Fruit fly (Drosophila melanogaster): ENCODE measurements around the gene CCT2.

The CCT2 gene

DNA sequence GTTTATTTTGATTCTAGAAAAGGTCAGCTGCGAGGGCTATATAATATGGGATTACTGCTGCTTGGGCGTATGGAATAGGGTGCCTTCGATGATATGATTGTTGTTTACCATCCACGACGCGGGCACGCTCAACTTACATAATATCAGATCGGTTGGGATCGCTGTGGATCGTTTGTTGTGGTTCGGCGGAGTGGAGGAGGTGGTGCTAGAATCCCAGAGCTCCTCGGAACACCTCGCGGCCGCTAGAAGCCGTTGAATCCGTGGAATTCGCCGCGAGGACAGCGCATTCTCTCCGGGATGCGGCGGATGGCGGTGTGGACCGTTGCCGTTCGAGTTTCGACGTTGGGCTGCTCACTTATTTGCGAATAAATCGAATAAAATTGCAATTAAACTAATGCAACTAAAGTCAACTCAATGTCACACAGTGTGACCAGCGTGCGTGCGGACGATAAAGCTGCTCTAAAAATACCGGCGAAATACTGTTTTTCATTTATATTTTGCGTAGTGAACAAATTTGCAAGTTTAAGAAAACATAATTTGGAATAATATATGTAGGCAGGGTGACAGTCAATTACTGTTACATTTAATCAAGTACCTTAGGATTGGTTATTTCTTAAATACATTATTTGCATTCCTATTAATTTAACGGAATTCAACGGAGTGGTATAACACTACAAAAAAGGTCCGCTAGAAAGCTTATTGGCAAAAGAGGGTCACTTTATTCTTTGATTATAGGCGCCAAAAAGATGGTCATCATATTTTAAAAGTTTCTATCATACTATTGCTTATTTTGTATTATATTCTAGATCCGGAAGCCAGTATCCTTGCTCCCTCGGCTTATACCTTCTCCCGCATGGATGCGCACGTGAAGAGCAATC is 14.2 kb downstream of the CCT2 start, which contains the start of gene CG7766:
CG7766 (minus strand) TSS at position 432 of the 878 bp plus-strand sequence.
- TF ChIP-seq vri (GFP tag; optimal IDR thresholded peaks at IDR 0.05) (peak; percentile 87), svp (GFP tag) (peak; percentile 93), eg (GFP tag; IDR thresholded peaks at IDR 0.05) (no peak), lz (GFP tag; optimal IDR thresholded peaks at IDR 0.05) (no peak)

DNA sequence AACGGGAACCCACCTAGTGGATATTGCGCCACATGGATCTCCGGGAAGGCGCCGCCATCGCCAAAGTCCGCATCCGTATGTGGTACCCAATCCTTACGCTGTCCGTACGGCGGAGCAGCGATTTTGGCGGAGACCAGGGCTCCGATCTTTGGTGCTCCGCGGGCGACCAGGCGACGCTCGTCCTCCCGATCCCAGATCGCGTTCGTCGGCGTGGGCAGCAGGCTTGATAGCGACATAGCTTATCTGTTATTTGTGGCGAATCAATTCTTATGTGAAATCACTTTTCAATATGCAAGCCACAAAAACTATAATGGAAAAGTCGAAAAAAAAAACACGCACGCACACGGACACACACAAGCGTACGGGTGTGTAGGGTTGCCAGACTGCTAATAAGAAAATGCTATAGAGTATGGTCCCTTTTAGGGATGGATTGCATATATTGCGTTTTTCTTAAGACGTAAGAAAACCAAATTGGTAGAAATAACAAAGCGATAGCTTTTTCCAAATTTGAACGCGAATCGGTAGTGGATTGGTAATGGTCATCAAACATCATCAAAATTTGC is 17.0 kb downstream of the CCT2 start, which contains the start of gene Bx42:
Bx42 (minus strand) TSS at position 393 of the 563 bp plus-strand sequence.
- TF ChIP-seq Sox14 (GFP tag; optimal IDR thresholded peaks at IDR 0.05) (peak; percentile 16), Eip78C (GFP tag) (peak; percentile 45), CG6854 (GFP tag; optimal IDR thresholded peaks at IDR 0.05) (no peak), CG31627 (GFP tag; optimal IDR thresholded peaks at IDR 0.05) (no peak)

DNA sequence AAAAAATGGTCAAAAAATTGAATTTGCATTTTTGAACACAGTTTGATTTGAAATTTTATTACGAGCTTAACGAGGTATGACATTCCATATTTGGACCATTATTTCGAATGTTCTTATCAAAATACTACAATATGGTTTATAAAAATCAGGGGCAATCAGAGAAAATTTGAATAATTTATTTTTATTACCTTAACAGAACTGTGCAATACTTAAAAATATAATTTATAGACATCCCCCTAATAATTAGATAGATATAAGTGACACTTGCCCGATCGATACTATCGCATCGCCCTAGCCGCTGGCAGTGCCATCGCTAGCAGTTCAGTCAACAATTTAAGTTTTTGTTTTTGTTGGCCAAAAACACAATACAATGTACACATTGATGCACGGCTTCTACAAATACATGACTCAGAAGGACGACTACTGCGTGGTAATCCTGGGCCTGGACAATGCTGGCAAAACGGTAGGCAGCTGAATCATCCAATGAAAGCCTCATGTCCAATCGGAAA is 17.5 kb downstream of the CCT2 start, which contains the start of gene Arfrp1:
Arfrp1 (plus strand) TSS at position 295 of the 509 bp plus-strand sequence.
- TF ChIP-seq CG1621 (tag; optimal IDR thresholded peaks at IDR 0.05), result no peak
- no peak for TF ChIP-seq Hr38 (GFP tag; optimal IDR thresholded peaks at IDR 0.05)
- TF ChIP-seq CG10669 (GFP tag; optimal IDR thresholded peaks at IDR 0.05), result no peak
- peak; percentile 13 for TF ChIP-seq Sox14 (GFP tag; optimal IDR thresholded peaks at IDR 0.05)
- no peak for TF ChIP-seq CG16779 (tag; optimal IDR thresholded peaks at IDR 0.05)
- no peak for TF ChIP-seq net (GFP tag; optimal IDR thresholded peaks at IDR 0.05)
- no peak for TF ChIP-seq OdsH (GFP tag; optimal IDR thresholded peaks at IDR 0.05)
- TF ChIP-seq CG11902 (GFP tag; optimal IDR thresholded peaks at IDR 0.05), result no peak
- TF ChIP-seq CG6276 (GFP tag; optimal IDR thresholded peaks at IDR 0.05), result no peak
- TF ChIP-seq Eip78C (GFP tag), result peak; percentile 70
- TF ChIP-seq Sox102F (GFP tag; optimal IDR thresholded peaks at IDR 0.05), result no peak
- peak; percentile 49 for TF ChIP-seq esn (GFP tag; optimal IDR thresholded peaks at IDR 0.05)
- peak; percentile 15 for TF ChIP-seq CG31627 (GFP tag; optimal IDR thresholded peaks at IDR 0.05)
- peak; percentile 9 for TF ChIP-seq lz (GFP tag; optimal IDR thresholded peaks at IDR 0.05)
- peak; percentile 60 for TF ChIP-seq dsx (GFP tag; optimal IDR thresholded peaks at IDR 0.05; ENCODE audit: poor library complexity, severe bottlenecking)
- no peak for TF ChIP-seq Smox (GFP tag; optimal IDR thresholded peaks at IDR 0.05)
- TF ChIP-seq topi (GFP tag; optimal IDR thresholded peaks at IDR 0.05), result peak; percentile 6
- TF ChIP-seq svp (GFP tag), result peak; percentile 56
- no peak for TF ChIP-seq CG6854 (GFP tag; optimal IDR thresholded peaks at IDR 0.05)
- no peak for TF ChIP-seq pdm3 (GFP tag; optimal IDR thresholded peaks at IDR 0.05)
- no peak for TF ChIP-seq salr (GFP tag; optimal IDR thresholded peaks at IDR 0.05)
- peak; percentile 8 for TF ChIP-seq Sox15 (GFP tag; optimal IDR thresholded peaks at IDR 0.05)
- TF ChIP-seq achi (GFP tag; optimal IDR thresholded peaks at IDR 0.05), result peak; percentile 78
- TF ChIP-seq fkh (GFP tag; optimal IDR thresholded peaks at IDR 0.05), result peak; percentile 62
- TF ChIP-seq CG3032 (tag; optimal IDR thresholded peaks at IDR 0.05), result peak; percentile 41
- TF ChIP-seq Eip75B (GFP tag; optimal IDR thresholded peaks at IDR 0.05), result no peak

DNA sequence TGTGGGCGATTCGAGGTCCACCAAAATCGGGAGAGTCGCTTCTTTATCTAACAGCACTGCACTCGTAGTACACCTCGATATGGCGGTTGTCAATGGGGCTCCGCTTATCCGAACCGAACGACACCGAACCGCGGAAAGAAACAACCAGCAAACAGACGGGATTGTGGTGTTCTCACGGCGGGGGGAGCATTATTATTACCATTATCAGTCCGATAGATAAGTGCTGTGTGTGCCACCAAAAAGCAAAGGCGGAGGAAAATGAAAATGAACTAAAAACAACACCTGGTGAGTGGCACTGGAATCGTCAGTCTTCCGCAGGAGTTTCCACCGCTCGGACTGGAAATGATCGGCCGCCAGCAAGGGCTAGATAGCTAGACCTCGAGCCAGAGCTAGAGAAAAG is 19.1 kb downstream of the CCT2 start, which contains the start of gene AP-1gamma:
AP-1gamma (plus strand) TSS at position 305 of the 400 bp plus-strand sequence.
- TF ChIP-seq CG31627 (GFP tag; optimal IDR thresholded peaks at IDR 0.05) (no peak), vri (GFP tag; optimal IDR thresholded peaks at IDR 0.05) (peak; percentile 22)

DNA sequence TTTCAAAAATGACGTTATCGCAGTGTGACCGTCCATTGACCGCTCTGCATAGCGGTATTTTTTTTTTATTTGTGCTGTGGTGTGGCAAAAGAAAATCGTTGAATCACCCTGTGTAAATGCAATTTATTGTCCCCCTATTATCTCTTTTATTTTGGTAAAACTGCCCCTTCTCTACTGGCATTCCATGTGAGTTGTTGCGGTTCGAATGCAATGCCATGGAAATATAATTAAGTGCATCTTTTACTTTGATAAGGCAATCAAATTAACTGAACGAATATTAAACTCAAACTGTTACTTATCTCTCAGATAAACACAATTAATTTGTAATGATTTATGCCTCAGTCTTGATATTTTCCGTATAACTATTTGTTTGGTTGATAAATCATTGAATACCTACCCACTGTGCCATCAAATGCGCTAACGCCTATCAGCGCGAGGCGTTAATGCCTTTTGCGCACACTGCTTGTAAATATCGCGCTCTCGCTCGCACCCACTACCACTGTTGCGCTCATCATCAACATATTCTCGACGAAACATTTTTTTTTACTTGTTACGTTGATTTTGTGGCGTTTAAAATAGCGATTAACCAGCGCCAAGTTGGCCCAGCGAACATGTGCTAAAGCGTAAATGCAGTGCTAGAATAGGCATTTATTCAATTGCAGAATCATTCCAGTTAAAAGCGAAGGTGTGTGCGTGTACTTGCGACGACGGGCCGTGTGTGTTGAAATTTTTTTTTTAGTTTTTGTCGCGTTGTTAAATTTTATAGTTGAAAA is 19.9 kb downstream of the CCT2 start:
- peak; percentile 9 for TF ChIP-seq dac (GFP tag; optimal IDR thresholded peaks at IDR 0.05)
- TF ChIP-seq ss (GFP tag; optimal IDR thresholded peaks at IDR 0.05), result peak in 1 of 2 experiments; percentile 25
- no peak for TF ChIP-seq OdsH (GFP tag; optimal IDR thresholded peaks at IDR 0.05)
- peak; percentile 19 for TF ChIP-seq CG6854 (GFP tag; optimal IDR thresholded peaks at IDR 0.05)
- TF ChIP-seq CG4318 (GFP tag; optimal IDR thresholded peaks at IDR 0.05), result no peak
- peak; percentile 22; the same call in 1 of the 3 replicates for TF ChIP-seq CG6163 (GFP tag; IDR thresholded peaks at IDR 0.05)
- peak; percentile 67 for TF ChIP-seq achi (GFP tag; optimal IDR thresholded peaks at IDR 0.05)
- TF ChIP-seq CG11294 (GFP tag; IDR thresholded peaks at IDR 0.05), result no peak
- TF ChIP-seq CG3919 (GFP tag; optimal IDR thresholded peaks at IDR 0.05), result no peak
- no peak for TF ChIP-seq fd85E (GFP tag; optimal IDR thresholded peaks at IDR 0.05)
- TF ChIP-seq Ets21C (GFP tag; optimal IDR thresholded peaks at IDR 0.05), result peak; percentile 61
- TF ChIP-seq Smox (GFP tag; optimal IDR thresholded peaks at IDR 0.05), result peak; percentile 66
- TF ChIP-seq spab (GFP tag; optimal IDR thresholded peaks at IDR 0.05), result no peak
- TF ChIP-seq cyc (GFP tag; optimal IDR thresholded peaks at IDR 0.05), result peak; percentile 61
- peak; percentile 47 for TF ChIP-seq acj6 (GFP tag; optimal IDR thresholded peaks at IDR 0.05)
